Worm (Caenorhabditis elegans): Measurements from ENCODE around the gene let-858.

DNA sequence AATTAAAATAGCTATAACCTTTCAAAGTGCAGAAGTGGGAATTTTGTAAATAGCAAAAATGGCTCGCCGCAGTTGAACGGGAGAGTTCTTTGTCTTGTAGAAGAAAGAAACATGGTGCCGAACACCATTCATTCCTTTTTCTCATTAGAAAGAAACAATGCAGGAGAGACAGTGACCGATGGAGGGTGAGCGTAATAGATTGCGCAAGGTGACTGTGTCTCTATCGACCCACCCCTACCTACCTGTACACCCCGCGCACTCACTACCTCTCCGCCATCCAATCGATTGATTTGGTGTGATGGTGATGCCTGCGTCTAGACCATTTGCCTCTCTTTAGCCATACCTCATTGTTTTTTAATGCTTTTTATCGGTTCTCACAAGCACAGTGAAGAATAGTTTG, 33.0 kb upstream of the let-858 start:
- TF ChIP-seq nhr-11 (tag; optimal IDR thresholded peaks at IDR 0.05) (no peak), aly-2 (tag; optimal IDR thresholded peaks at IDR 0.05) (no peak), F10B5.3 (tag; optimal IDR thresholded peaks at IDR 0.05) (no peak), pha-4 (GFP tag; IDR thresholded peaks at IDR 0.05) (no peak), pha-4 (tag; optimal IDR thresholded peaks at IDR 0.05) (no peak), lsy-2 (tag; optimal IDR thresholded peaks at IDR 0.05) (no peak), T20F7.1 (GFP tag; optimal IDR thresholded peaks at IDR 0.05) (no peak), ama-1 (optimal IDR thresholded peaks at IDR 0.05) (no peak), mep-1 (tag; optimal IDR thresholded peaks at IDR 0.05) (no peak), unc-62 (GFP tag; optimal IDR thresholded peaks at IDR 0.05 in 1 of 2) (no peak), unc-62 (tag; optimal IDR thresholded peaks at IDR 0.05) (no peak), R02D3.7 (tag; optimal IDR thresholded peaks at IDR 0.05) (no peak), fkh-10 (GFP tag; optimal IDR thresholded peaks at IDR 0.05) (no peak), skn-1 (tag; optimal IDR thresholded peaks at IDR 0.05) (no peak), hif-1 (tag; optimal IDR thresholded peaks at IDR 0.05) (no peak)
